Worm (Caenorhabditis elegans): ENCODE data around the gene Y26G10.4.

DNA sequence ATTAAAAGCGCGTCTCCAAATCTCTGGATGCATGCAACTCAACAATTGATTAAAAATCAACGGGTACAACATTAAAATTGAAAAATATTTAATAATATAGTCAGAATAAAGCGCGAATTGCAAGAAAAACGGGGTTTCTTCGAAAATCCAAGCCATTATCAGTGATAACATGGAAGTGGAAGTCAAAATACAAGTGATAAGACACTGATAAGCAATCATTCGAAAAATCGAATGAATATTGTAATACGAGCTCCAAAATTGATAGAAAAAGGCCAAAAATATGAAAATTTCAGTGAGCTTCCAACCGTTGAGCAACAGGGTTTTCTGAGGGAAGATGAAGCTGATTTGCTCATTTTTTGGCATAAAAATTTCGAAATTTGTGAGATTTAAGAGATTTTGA is 4.7 kb downstream of the Y26G10.4 start:
- no peak for TF ChIP-seq ceh-82 (tag; optimal IDR thresholded peaks at IDR 0.05)
- TF ChIP-seq nhr-237 (tag; optimal IDR thresholded peaks at IDR 0.05) = no peak
- no peak for TF ChIP-seq mdl-1 (tag; optimal IDR thresholded peaks at IDR 0.05)
- no peak for TF ChIP-seq unc-62 (GFP tag; optimal IDR thresholded peaks at IDR 0.05)
- no peak for TF ChIP-seq jun-1 (tag; optimal IDR thresholded peaks at IDR 0.05)
- TF ChIP-seq zag-1 (tag; optimal IDR thresholded peaks at IDR 0.05) = no peak
- TF ChIP-seq nhr-77 (tag; optimal IDR thresholded peaks at IDR 0.05) = no peak

Data from whole organism, L3 larva.